Worm (Caenorhabditis elegans): Measurements from ENCODE around the gene Y27F2A.8.

DNA sequence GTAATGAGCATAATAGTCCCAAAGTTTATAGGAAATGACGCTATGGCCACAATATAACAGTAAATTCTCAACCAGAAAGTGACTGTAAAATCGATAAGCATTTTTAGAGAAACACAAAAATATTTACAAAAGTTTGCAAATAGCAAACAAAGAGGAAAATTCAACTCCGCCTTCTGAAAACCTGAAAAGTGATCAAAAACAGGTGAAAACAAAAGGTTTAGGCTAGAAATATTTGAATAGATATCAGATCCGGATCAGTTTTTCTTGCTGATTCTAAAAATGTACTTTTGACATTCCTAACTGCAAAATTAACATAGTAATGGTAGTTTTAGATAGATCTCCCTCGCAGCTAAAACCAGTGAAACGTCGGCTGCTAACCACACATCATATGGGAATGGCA, 15.4 kb downstream of the Y27F2A.8 start, which contains the start of gene sri-51:
- TF ChIP-seq somi-1 (GFP tag; optimal IDR thresholded peaks at IDR 0.05) (no peak), tlf-1 (GFP tag; optimal IDR thresholded peaks at IDR 0.05) (no peak), let-607 (tag; optimal IDR thresholded peaks at IDR 0.05) (no peak), unc-62 (GFP tag; optimal IDR thresholded peaks at IDR 0.05) (no peak), B0019.2 (GFP tag; conservative IDR thresholded peaks at IDR 0.05) (no peak)
